Worm (Caenorhabditis elegans) whole organism, L3 larva: ENCODE results near the gene F10C1.1.
A peak's percentile ranks its signal among the peaks of the same experiment; 100 is the strongest.

ENCODE experiments used
- R02D3.7 ChIP-seq: fragments of 150-350 bp; optimal IDR thresholded peaks from 2 replicates; lab custom pipeline; 2014; ENCODE audit warnings: missing biosample characterization, missing genetic modification characterization
- aly-2 ChIP-seq: fragments of 150-350 bp; optimal IDR thresholded peaks from 2 replicates; lab custom pipeline; 2014; ENCODE audit warnings: missing biosample characterization, missing genetic modification characterization
- ceh-28 ChIP-seq: fragments of 150-350 bp; optimal IDR thresholded peaks from 2 replicates; lab custom pipeline; 2014; ENCODE audit warnings: missing biosample characterization, missing genetic modification reagents, missing genetic modification characterization
- egl-5 ChIP-seq: fragments of 150-350 bp; optimal IDR thresholded peaks from 2 replicates; lab custom pipeline; 2017; ENCODE audit warnings: missing biosample characterization, missing genetic modification reagents, missing genetic modification characterization, inconsistent platforms
- elt-1 ChIP-seq: fragments of 150-350 bp; optimal IDR thresholded peaks from 2 replicates; lab custom pipeline; 2014; ENCODE audit warnings: missing biosample characterization, missing genetic modification characterization
- hmg-11 ChIP-seq: sonication (generic microtip); optimal IDR thresholded peaks from 2 replicates; lab custom pipeline; 2016; ENCODE audit warnings: missing genetic modification characterization, missing compliant biosample characterization
- lin-15B ChIP-seq: fragments of 150-350 bp; optimal IDR thresholded peaks from 2 replicates; lab custom pipeline; 2014; ENCODE audit warnings: missing biosample characterization, missing genetic modification characterization
- lin-39 ChIP-seq: fragments of 150-350 bp; optimal IDR thresholded peaks from 2 replicates; lab custom pipeline; 2018; ENCODE audit warnings: missing biosample characterization, missing genetic modification reagents, missing genetic modification characterization
- nfya-1 ChIP-seq: sonication (generic microtip); optimal IDR thresholded peaks from 2 replicates; lab custom pipeline; 2017; ENCODE audit warnings: missing genetic modification characterization, mild to moderate bottlenecking, missing compliant biosample characterization, antibody characterized with exemption, moderate library complexity; ENCODE audit not compliant: insufficient read depth
- nhr-237 ChIP-seq: fragments of 150-350 bp; optimal IDR thresholded peaks from 2 replicates; lab custom pipeline; 2014; ENCODE audit warnings: missing biosample characterization, missing genetic modification characterization
- nhr-28 ChIP-seq: fragments of 150-350 bp; optimal IDR thresholded peaks from 2 replicates; lab custom pipeline; 2014; ENCODE audit warnings: missing biosample characterization, missing genetic modification characterization
- nhr-67 ChIP-seq: fragments of 150-350 bp; optimal IDR thresholded peaks from 2 replicates; lab custom pipeline; 2014; ENCODE audit warnings: missing biosample characterization, missing genetic modification characterization
- pqm-1 ChIP-seq: fragments of 150-350 bp; optimal IDR thresholded peaks from 2 replicates; lab custom pipeline; 2017; ENCODE audit warnings: missing biosample characterization, missing genetic modification characterization, inconsistent platforms
- sea-2 ChIP-seq: fragments of 150-350 bp; sonication (generic microtip); optimal IDR thresholded peaks from 4 replicates; lab custom pipeline; 2014; ENCODE audit warnings: missing biosample characterization, missing genetic modification reagents, missing genetic modification characterization
- skn-1 ChIP-seq: fragments of 150-350 bp; optimal IDR thresholded peaks from 2 replicates; lab custom pipeline; 2014; ENCODE audit warnings: missing biosample characterization, missing genetic modification characterization
- snpc-4 ChIP-seq: fragments of 150-350 bp; optimal IDR thresholded peaks from 2 replicates; lab custom pipeline; 2014; ENCODE audit warnings: missing biosample characterization, missing genetic modification characterization
- tbx-2 ChIP-seq: sonication (generic microtip); optimal IDR thresholded peaks from 2 replicates; lab custom pipeline; 2016; ENCODE audit warnings: mild to moderate bottlenecking, missing genetic modification characterization, missing compliant biosample characterization
- unc-39 ChIP-seq: sonication (generic microtip); optimal IDR thresholded peaks from 4 replicates; lab custom pipeline; 2017; ENCODE audit warnings: missing biosample characterization, missing genetic modification characterization
- ztf-11 ChIP-seq: fragments of 150-350 bp; optimal IDR thresholded peaks from 2 replicates; lab custom pipeline; 2014; ENCODE audit warnings: missing biosample characterization, missing genetic modification characterization
- ztf-4 ChIP-seq: fragments of 150-350 bp; optimal IDR thresholded peaks from 2 replicates; lab custom pipeline; 2014; ENCODE audit warnings: missing biosample characterization, missing genetic modification characterization

F10C1.1 gene

DNA sequence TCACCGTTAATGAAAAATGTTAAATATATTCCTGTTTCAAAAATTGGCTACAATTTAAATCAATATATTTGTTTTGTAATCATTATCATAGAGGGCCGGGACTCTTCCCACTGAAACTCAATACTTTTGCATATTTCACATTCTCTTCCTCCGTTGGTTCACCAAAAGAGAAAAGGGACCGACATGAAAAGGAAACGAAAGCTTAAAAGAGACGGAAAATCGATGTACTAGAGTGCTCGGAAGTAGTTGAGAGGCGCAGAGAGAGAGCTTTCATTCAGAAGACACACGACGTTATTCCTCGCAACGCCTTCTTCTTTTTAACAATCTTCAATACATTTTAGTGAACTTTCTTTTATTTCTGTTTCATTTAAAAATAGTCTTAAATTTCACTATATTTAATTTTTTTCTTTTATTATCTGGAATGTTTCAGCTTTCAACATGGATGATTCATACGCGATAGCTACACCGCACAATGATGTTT lies 46.3 kb downstream of the F10C1.1 start, which contains the start of gene ehs-1:
Gene ehs-1, plus strand, starts transcription at position 431 of the 481 bp plus-strand sequence.
- TF ChIP-seq aly-2 (tag; lab: Kevin White, UChicago): no peak
- TF ChIP-seq nhr-237 (tag; lab: Kevin White, UChicago): no peak
- no peak for TF ChIP-seq egl-5 (tag; lab: Kevin White, UChicago)
- no peak for TF ChIP-seq unc-39
- peak; percentile 43 for TF ChIP-seq nfya-1 (tag; lab: Kevin White, UChicago)
- TF ChIP-seq ztf-4 (tag; lab: Kevin White, UChicago): no peak
- TF ChIP-seq tbx-2 (tag; lab: Kevin White, UChicago): no peak
- no peak for TF ChIP-seq elt-1 (tag; lab: Kevin White, UChicago)
- no peak for TF ChIP-seq ztf-11 (tag; lab: Kevin White, UChicago)
- TF ChIP-seq ceh-28 (tag; lab: Kevin White, UChicago): no peak
- no peak for TF ChIP-seq nhr-67 (tag; lab: Kevin White, UChicago)
- TF ChIP-seq lin-15B: peak; percentile 8
- peak; percentile 25 for TF ChIP-seq lin-39 (tag; lab: Kevin White, UChicago)
- no peak for TF ChIP-seq pqm-1 (tag; lab: Kevin White, UChicago)
- peak; percentile 65 for TF ChIP-seq sea-2
- TF ChIP-seq hmg-11 (tag; lab: Kevin White, UChicago): no peak
- TF ChIP-seq R02D3.7 (tag; lab: Kevin White, UChicago): no peak
- TF ChIP-seq skn-1: no peak
- TF ChIP-seq snpc-4 (tag; lab: Kevin White, UChicago): peak; percentile 26
- TF ChIP-seq nhr-28: no peak
